Worm (Caenorhabditis elegans): Measurements from ENCODE around the gene C49C8.8.

- TF ChIP-seq unc-62 (GFP tag; optimal IDR thresholded peaks at IDR 0.05) (no peak), snpc-4 (tag; optimal IDR thresholded peaks at IDR 0.05) (no peak), elt-1 (tag; optimal IDR thresholded peaks at IDR 0.05; ENCODE audit: borderline replicate concordance, insufficient read depth) (no peak), ztf-11 (tag; optimal IDR thresholded peaks at IDR 0.05) (no peak), nhr-28 (tag; optimal IDR thresholded peaks at IDR 0.05) (no peak), M03D4.4 (tag; optimal IDR thresholded peaks at IDR 0.05) (no peak), ces-1 (GFP tag; optimal IDR thresholded peaks at IDR 0.05) (no peak), pha-4 (tag; optimal IDR thresholded peaks at IDR 0.05) (no peak), flh-1 (GFP tag; optimal IDR thresholded peaks at IDR 0.05) (no peak), nhr-12 (tag; optimal IDR thresholded peaks at IDR 0.05) (no peak), mep-1 (tag; optimal IDR thresholded peaks at IDR 0.05) (no peak), ceh-83 (GFP tag; optimal IDR thresholded peaks at IDR 0.05) (no peak), sem-2 (GFP tag; optimal IDR thresholded peaks at IDR 0.05) (no peak), nhr-237 (tag; optimal IDR thresholded peaks at IDR 0.05) (no peak)
Observed at ce11 chrIV:8615314-8615713, 36.6 kb upstream of the C49C8.8 start.

Data from whole organism, mixed stage, embryonic.